Fruit fly (Drosophila melanogaster) whole organism, embryonic: ENCODE measurements around the gene Cyt-c-p.

ENCODE experiments used
- Ada2b ChIP-seq: fragments of 200-800 bp; sonication (Bioruptor generic); IDR thresholded peaks from 2 replicates; pipeline ENCODE4 v1.3.6; 2022; ENCODE audit warnings: missing biosample characterization, missing genetic modification characterization
- Atf-2 ChIP-seq: fragments of 200-800 bp; sonication (Bioruptor generic); optimal IDR thresholded peaks from 2 replicates; lab custom pipeline; 2016; ENCODE audit warnings: missing biosample characterization, missing genetic modification characterization
- C15 ChIP-seq: fragments of 200-800 bp; sonication (Bioruptor generic); IDR thresholded peaks from 3 replicates; pipeline ENCODE4 v1.3.6; 2022; ENCODE audit warnings: missing biosample characterization, missing genetic modification characterization
- CG10462 ChIP-seq: fragments of 200-800 bp; sonication (Bioruptor generic); optimal IDR thresholded peaks from 2 replicates; lab custom pipeline; 2016; ENCODE audit warnings: missing biosample characterization, missing genetic modification characterization
- CG11093 ChIP-seq: fragments of 200-800 bp; sonication (Bioruptor generic); IDR thresholded peaks from 3 replicates; pipeline ENCODE4 v1.3.6; 2022; ENCODE audit warnings: missing biosample characterization, missing genetic modification characterization
- CG12104 ChIP-seq: fragments of 200-800 bp; sonication (Bioruptor generic); optimal IDR thresholded peaks from 3 replicates; lab custom pipeline; 2016; ENCODE audit warnings: missing biosample characterization, missing genetic modification characterization
- CG12219 ChIP-seq: fragments of 200-800 bp; sonication (Bioruptor generic); optimal IDR thresholded peaks from 3 replicates; lab custom pipeline; 2018; ENCODE audit warnings: missing biosample characterization, mild to moderate bottlenecking, missing genetic modification characterization
- CG13287 ChIP-seq: fragments of 200-800 bp; sonication (Bioruptor generic); IDR thresholded peaks from 2 replicates; pipeline ENCODE4 v1.3.6; 2022; ENCODE audit warnings: missing biosample characterization, missing genetic modification characterization; ENCODE audit not compliant: partially characterized antibody
- CG1603 ChIP-seq: fragments of 200-800 bp; sonication (Bioruptor generic); optimal IDR thresholded peaks from 2 replicates; lab custom pipeline; 2019; ENCODE audit warnings: missing biosample characterization, mild to moderate bottlenecking, missing genetic modification characterization, moderate library complexity
- CG17568 ChIP-seq: fragments of 200-800 bp; sonication (Bioruptor generic); optimal IDR thresholded peaks from 2 replicates; lab custom pipeline; 2018; ENCODE audit warnings: missing biosample characterization, mild to moderate bottlenecking, missing genetic modification characterization, moderate library complexity
- CG18476 ChIP-seq: fragments of 200-800 bp; sonication (Bioruptor generic); optimal IDR thresholded peaks from 2 replicates; lab custom pipeline; 2016; ENCODE audit warnings: missing biosample characterization, mild to moderate bottlenecking, missing genetic modification characterization
- CG31224 ChIP-seq: fragments of 200-800 bp; sonication (Bioruptor generic); IDR thresholded peaks from 2 replicates; pipeline ENCODE4 v1.3.6; 2022; ENCODE audit warnings: missing biosample characterization, missing genetic modification characterization
- CG42726 ChIP-seq: fragments of 200-800 bp; sonication (Bioruptor generic); IDR thresholded peaks from 2 replicates; pipeline ENCODE4 v1.3.6; 2022; ENCODE audit warnings: missing biosample characterization, missing genetic modification characterization; ENCODE audit not compliant: partially characterized antibody
- CG43689 ChIP-seq: fragments of 200-800 bp; sonication (Bioruptor generic); IDR thresholded peaks from 2 replicates; pipeline ENCODE4 v1.3.6; 2022; ENCODE audit warnings: missing biosample characterization, missing genetic modification characterization
- CG4404 ChIP-seq: fragments of 200-800 bp; sonication (Bioruptor generic); IDR thresholded peaks from 2 replicates; pipeline ENCODE4 v1.3.6; 2022; ENCODE audit warnings: missing biosample characterization, missing genetic modification characterization
- CG4617 ChIP-seq: fragments of 200-800 bp; sonication (Bioruptor generic); optimal IDR thresholded peaks from 3 replicates; lab custom pipeline; 2016; ENCODE audit warnings: missing biosample characterization, missing genetic modification characterization, borderline replicate concordance
- CG6272 ChIP-seq: fragments of 200-800 bp; sonication (Bioruptor generic); IDR thresholded peaks from 2 replicates; pipeline ENCODE4 v1.3.6; 2022; ENCODE audit warnings: missing biosample characterization, missing genetic modification characterization
- CG7963 ChIP-seq: fragments of 200-800 bp; sonication (Bioruptor generic); IDR thresholded peaks from 3 replicates; pipeline ENCODE4 v1.3.6; 2022; ENCODE audit warnings: missing biosample characterization, missing genetic modification characterization; ENCODE audit not compliant: partially characterized antibody
- D19B ChIP-seq: fragments of 200-800 bp; sonication (Bioruptor generic); optimal IDR thresholded peaks from 2 replicates; lab custom pipeline; 2017; ENCODE audit warnings: missing biosample characterization, mild to moderate bottlenecking, missing genetic modification characterization
- Dp ChIP-seq: fragments of 200-800 bp; sonication (Bioruptor generic); optimal IDR thresholded peaks from 2 replicates; lab custom pipeline; 2018; ENCODE audit warnings: missing biosample characterization, mild to moderate bottlenecking, missing genetic modification characterization, moderate library complexity
- Lhr ChIP-seq: fragments of 200-800 bp; sonication (Bioruptor generic); optimal IDR thresholded peaks from 3 replicates; lab custom pipeline; 2017; ENCODE audit warnings: mild to moderate bottlenecking, missing biosample characterization, missing genetic modification reagents, missing genetic modification characterization
- MBD-R2 ChIP-seq: fragments of 200-800 bp; sonication (Bioruptor generic); IDR thresholded peaks from 2 replicates; pipeline ENCODE4 v1.3.6; 2022; ENCODE audit warnings: missing biosample characterization, missing genetic modification characterization
- MESR4 ChIP-seq: fragments of 200-800 bp; sonication (Bioruptor generic); optimal IDR thresholded peaks from 2 replicates; lab custom pipeline; 2018; ENCODE audit warnings: missing biosample characterization, mild to moderate bottlenecking, missing genetic modification characterization, moderate library complexity
- Mrtf ChIP-seq: fragments of 200-800 bp; sonication (Bioruptor generic); IDR thresholded peaks from 3 replicates; pipeline ENCODE4 v1.3.6; 2022; ENCODE audit warnings: missing biosample characterization, missing genetic modification characterization
- Nf-YB ChIP-seq: fragments of 200-800 bp; sonication (Bioruptor generic); optimal IDR thresholded peaks from 3 replicates; lab custom pipeline; 2019; ENCODE audit warnings: missing biosample characterization, mild to moderate bottlenecking, missing genetic modification characterization, moderate library complexity
- Sox102F ChIP-seq: fragments of 200-800 bp; sonication (Bioruptor generic); optimal IDR thresholded peaks from 2 replicates; lab custom pipeline; 2018; ENCODE audit warnings: missing biosample characterization, mild to moderate bottlenecking, missing genetic modification characterization, moderate library complexity
- Sry-β ChIP-seq: fragments of 200-800 bp; sonication (Bioruptor generic); optimal IDR thresholded peaks from 2 replicates; lab custom pipeline; 2018; ENCODE audit warnings: missing biosample characterization, mild to moderate bottlenecking, missing genetic modification characterization, moderate library complexity
- Stat92E ChIP-seq, 3 experiments: fragments of >200 bp in 2 of 3; fragments of 200-800 bp in 1 of 3; sonication (Bioruptor generic) in 1 of 3; optimal IDR thresholded peaks; 2 replicates each; lab custom pipeline; 2017 to 2019; ENCODE audit warnings: missing biosample characterization in 3 of 3, missing genetic modification characterization in 3 of 3, mild to moderate bottlenecking in 1 of 3, moderate library complexity in 1 of 3
- bsh ChIP-seq, 2 experiments: fragments of 200-800 bp; sonication (Bioruptor generic); optimal IDR thresholded peaks; 2 replicates each; lab custom pipeline; 2017 to 2018; ENCODE audit warnings: mild to moderate bottlenecking in 2 of 2, missing biosample characterization in 2 of 2, missing genetic modification characterization in 2 of 2, moderate library complexity in 1 of 2
- disco-r ChIP-seq: fragments of 200-800 bp; sonication (Bioruptor generic); optimal IDR thresholded peaks from 2 replicates; lab custom pipeline; 2016; ENCODE audit warnings: missing biosample characterization, missing genetic modification characterization
- fd64A ChIP-seq: fragments of 200-800 bp; sonication (Bioruptor generic); optimal IDR thresholded peaks from 3 replicates; lab custom pipeline; 2018; ENCODE audit warnings: missing biosample characterization, mild to moderate bottlenecking, missing genetic modification characterization
- gfzf ChIP-seq: fragments of 200-800 bp; sonication (Bioruptor generic); optimal IDR thresholded peaks from 2 replicates; lab custom pipeline; 2016; ENCODE audit warnings: missing biosample characterization, mild to moderate bottlenecking, missing genetic modification characterization, moderate library complexity
- kni ChIP-seq: fragments of 200-800 bp; sonication (Bioruptor generic); optimal IDR thresholded peaks from 3 replicates; lab custom pipeline; 2017; ENCODE audit warnings: mild to moderate bottlenecking, missing biosample characterization, missing genetic modification reagents, missing genetic modification characterization
- lab ChIP-seq: fragments of 200-800 bp; sonication (Bioruptor generic); optimal IDR thresholded peaks from 3 replicates; lab custom pipeline; 2017; ENCODE audit warnings: missing biosample characterization, missing genetic modification characterization, mild to moderate bottlenecking, moderate library complexity, missing genetic modification reagents
- pzg ChIP-seq: fragments of 200-800 bp; sonication (Bioruptor generic); optimal IDR thresholded peaks from 3 replicates; lab custom pipeline; 2018; ENCODE audit warnings: missing biosample characterization, mild to moderate bottlenecking, missing genetic modification characterization, moderate library complexity
- ro ChIP-seq: fragments of 200-800 bp; sonication (Bioruptor generic); IDR thresholded peaks from 2 replicates; pipeline ENCODE4 v1.3.6; 2022; ENCODE audit warnings: missing biosample characterization, missing genetic modification characterization
- sd ChIP-seq: fragments of 200-800 bp; sonication (Bioruptor generic); optimal IDR thresholded peaks from 3 replicates; lab custom pipeline; 2018; ENCODE audit warnings: missing biosample characterization, mild to moderate bottlenecking, missing genetic modification characterization, moderate library complexity
- sens ChIP-seq: fragments of 200-800 bp; sonication (Bioruptor generic); peaks from one replicate; lab custom pipeline; 2016; ENCODE audit warnings: missing biosample characterization, missing genetic modification characterization
- stwl ChIP-seq: fragments of 200-800 bp; sonication (Bioruptor generic); optimal IDR thresholded peaks from 3 replicates; lab custom pipeline; 2018; ENCODE audit warnings: missing biosample characterization, mild to moderate bottlenecking, missing genetic modification characterization, moderate library complexity
- unc-4 ChIP-seq: fragments of 200-800 bp; sonication (Bioruptor generic); IDR thresholded peaks from 2 replicates; pipeline ENCODE4 v1.3.6; 2022; ENCODE audit warnings: missing biosample characterization, missing genetic modification characterization; ENCODE audit not compliant: partially characterized antibody

Cyt-c-p gene

dm6 chr2L:16729556-16729955 lies 9.8 kb downstream of the Cyt-c-p start, which contains the start of gene Tsen2 (continued):
- TF ChIP-seq CG12219, result no peak
- TF ChIP-seq CG18476 (GFP tag; lab: Kevin White, UChicago), result no peak
- TF ChIP-seq gfzf (GFP tag; lab: Kevin White, UChicago), result peak; percentile 74
- peak; percentile 86 for TF ChIP-seq sens (GFP tag; lab: Kevin White, UChicago)
- TF ChIP-seq Lhr, result peak; percentile 20
- TF ChIP-seq CG10462 (GFP tag; lab: Kevin White, UChicago), result no peak
- TF ChIP-seq CG13287, result peak; percentile 21; the same call in 1 of the 2 replicates
- TF ChIP-seq CG6272, result no peak
- TF ChIP-seq CG4617 (GFP tag; lab: Kevin White, UChicago), result peak; percentile 17
- peak; percentile 31 for TF ChIP-seq stwl (tag; lab: Kevin White, UChicago)
- TF ChIP-seq Mrtf (GFP tag; lab: Robert Waterston, UW), result no peak
- peak; percentile 38 for TF ChIP-seq Sry-β (GFP tag; lab: Kevin White, UChicago)
- peak; percentile 48 for TF ChIP-seq CG1603
- TF ChIP-seq disco-r (GFP tag; lab: Kevin White, UChicago), result no peak
- peak; percentile 44 for TF ChIP-seq Dp (GFP tag; lab: Kevin White, UChicago)
- no peak for TF ChIP-seq fd64A (GFP tag; lab: Kevin White, UChicago)
- no peak for TF ChIP-seq Nf-YB (GFP tag; lab: Kevin White, UChicago)

dm6 chr2L:16730939-16731338 lies 11.2 kb downstream of the Cyt-c-p start, which contains the start of gene CG17996:
Gene CG17996, minus strand, starts transcription at chr2L:16731039.
- TF ChIP-seq bsh (GFP tag; optimal IDR thresholded peaks at IDR 0.05; lab: Kevin White, UChicago) (no peak), lab (GFP tag; lab: Kevin White, UChicago) (no peak), gfzf (GFP tag; lab: Kevin White, UChicago) (peak; percentile 30)
- TF ChIP-seq, all 482 proteins: peak for 1

- no peak for TF ChIP-seq Ada2b (GFP tag; lab: Robert Waterston, UW)
- no peak for TF ChIP-seq CG31224 (GFP tag; lab: Robert Waterston, UW)
- no peak for TF ChIP-seq kni (GFP tag; lab: Kevin White, UChicago)
- TF ChIP-seq pzg (GFP tag; lab: Kevin White, UChicago), result peak; percentile 15
- TF ChIP-seq D19B (GFP tag; lab: Kevin White, UChicago), result no peak
- no peak for TF ChIP-seq CG17568 (GFP tag; lab: Kevin White, UChicago)
- TF ChIP-seq ro (GFP tag; lab: Robert Waterston, UW), result no peak
- peak; percentile 3 for TF ChIP-seq CG4617 (GFP tag; lab: Kevin White, UChicago)
- no peak for TF ChIP-seq C15
- TF ChIP-seq Sox102F, result no peak
- TF ChIP-seq gfzf (GFP tag; lab: Kevin White, UChicago), result peak; percentile 42
- TF ChIP-seq CG43689 (GFP tag; lab: Robert Waterston, UW), result no peak
- no peak for TF ChIP-seq Stat92E (GFP tag; optimal IDR thresholded peaks at IDR 0.05; lab: Kevin White, UChicago)
- TF ChIP-seq CG12104 (GFP tag; lab: Kevin White, UChicago), result no peak
- TF ChIP-seq CG42726 (GFP tag; lab: Robert Waterston, UW), result peak; percentile 10; the same call in 1 of the 2 replicates
- TF ChIP-seq unc-4 (GFP tag; lab: Robert Waterston, UW), result no peak
- TF ChIP-seq CG7963, result no peak
- peak; percentile 68 for TF ChIP-seq MESR4 (GFP tag; lab: Kevin White, UChicago)
- TF ChIP-seq Atf-2 (GFP tag; lab: Kevin White, UChicago), result no peak
- no peak for TF ChIP-seq sd (tag; lab: Kevin White, UChicago)
- TF ChIP-seq Dp (GFP tag; lab: Kevin White, UChicago), result peak; percentile 13
- no peak for TF ChIP-seq CG4404
- peak; percentile 50 for TF ChIP-seq MBD-R2 (GFP tag; lab: Robert Waterston, UW)
- no peak for TF ChIP-seq CG11093 (GFP tag; lab: Robert Waterston, UW)
Observed at dm6 chr2L:16731799-16732198, 12.1 kb downstream of the Cyt-c-p start, which contains the start of gene Prosbeta4. Gene Prosbeta4, minus strand, starts transcription at chr2L:16732133.
